Fruit fly (Drosophila melanogaster) whole organism, embryonic: ENCODE measurements around the gene CG1774.

Experiments used
- ATbp ChIP-seq: fragments of 200-800 bp; sonication (Bioruptor generic); optimal IDR thresholded peaks from 2 replicates; lab custom pipeline; 2017; ENCODE audit warnings: missing biosample characterization, mild to moderate bottlenecking, missing genetic modification characterization, missing genetic modification reagents
- Aef1 ChIP-seq: fragments of 200-800 bp; sonication (Bioruptor generic); IDR thresholded peaks from 3 replicates; pipeline ENCODE4 v1.3.6; 2022; ENCODE audit warnings: missing biosample characterization, missing genetic modification characterization
- Bteb2 ChIP-seq: fragments of 200-800 bp; sonication (Bioruptor generic); optimal IDR thresholded peaks from 2 replicates; lab custom pipeline; 2016; ENCODE audit warnings: missing biosample characterization, missing genetic modification characterization
- CG12769 ChIP-seq: fragments of 200-800 bp; sonication (Bioruptor generic); optimal IDR thresholded peaks from 2 replicates; lab custom pipeline; 2019; ENCODE audit warnings: missing biosample characterization, mild to moderate bottlenecking, missing genetic modification characterization, moderate library complexity
- CG14860 ChIP-seq: fragments of 200-800 bp; sonication (Bioruptor generic); IDR thresholded peaks from 3 replicates; pipeline ENCODE4 v1.3.6; 2022; ENCODE audit warnings: missing biosample characterization, missing genetic modification characterization; ENCODE audit not compliant: partially characterized antibody
- CG15479 ChIP-seq: fragments of 200-800 bp; sonication (Bioruptor generic); optimal IDR thresholded peaks from 3 replicates; lab custom pipeline; 2019; ENCODE audit warnings: missing biosample characterization, mild to moderate bottlenecking, missing genetic modification characterization, moderate library complexity
- CG16813 ChIP-seq: fragments of 200-800 bp; sonication (Bioruptor generic); IDR thresholded peaks from 3 replicates; pipeline ENCODE4 v1.3.6; 2022; ENCODE audit warnings: missing biosample characterization, missing genetic modification characterization; ENCODE audit not compliant: partially characterized antibody
- CG17802 ChIP-seq: fragments of 200-800 bp; sonication (Bioruptor generic); optimal IDR thresholded peaks from 2 replicates; lab custom pipeline; 2018; ENCODE audit warnings: missing biosample characterization, mild to moderate bottlenecking, missing genetic modification characterization, moderate library complexity
- CG2712 ChIP-seq: fragments of 200-800 bp; optimal IDR thresholded peaks from 3 replicates; lab custom pipeline; 2019; ENCODE audit warnings: missing biosample characterization, mild to moderate bottlenecking, missing genetic modification characterization, moderate library complexity
- CG30431 ChIP-seq: fragments of 200-800 bp; sonication (Bioruptor generic); optimal IDR thresholded peaks from 2 replicates; lab custom pipeline; 2017; ENCODE audit warnings: missing biosample characterization, missing genetic modification characterization
- CG32532 ChIP-seq: fragments of 200-800 bp; sonication (Bioruptor generic); IDR thresholded peaks from 2 replicates; pipeline ENCODE4 v1.3.6; 2022; ENCODE audit warnings: missing biosample characterization, missing genetic modification characterization
- CG33557 ChIP-seq: fragments of 200-800 bp; sonication (Bioruptor generic); optimal IDR thresholded peaks from 2 replicates; lab custom pipeline; 2019; ENCODE audit warnings: missing biosample characterization, mild to moderate bottlenecking, missing genetic modification characterization, moderate library complexity
- CG4360 ChIP-seq: fragments of 200-800 bp; sonication (Bioruptor generic); IDR thresholded peaks from 2 replicates; pipeline ENCODE4 v1.3.6; 2022; ENCODE audit warnings: missing biosample characterization, missing genetic modification characterization
- CG4617 ChIP-seq: fragments of 200-800 bp; sonication (Bioruptor generic); optimal IDR thresholded peaks from 3 replicates; lab custom pipeline; 2016; ENCODE audit warnings: missing biosample characterization, missing genetic modification characterization, borderline replicate concordance
- CG5180 ChIP-seq: fragments of 200-800 bp; sonication (Bioruptor generic); optimal IDR thresholded peaks from 3 replicates; lab custom pipeline; 2017; ENCODE audit warnings: missing biosample characterization, missing genetic modification characterization, mild to moderate bottlenecking, moderate library complexity, missing genetic modification reagents
- CG5953 ChIP-seq: fragments of 200-800 bp; sonication (Bioruptor generic); IDR thresholded peaks from 2 replicates; pipeline ENCODE4 v1.3.6; 2022; ENCODE audit warnings: missing biosample characterization, missing genetic modification characterization
- CG6683 ChIP-seq: fragments of 200-800 bp; sonication (Bioruptor generic); optimal IDR thresholded peaks from 2 replicates; lab custom pipeline; 2017; ENCODE audit warnings: missing biosample characterization, mild to moderate bottlenecking, missing genetic modification characterization, missing genetic modification reagents
- CG8089 ChIP-seq: fragments of 200-800 bp; sonication (Bioruptor generic); optimal IDR thresholded peaks from 3 replicates; lab custom pipeline; 2016; ENCODE audit warnings: missing biosample characterization, missing genetic modification characterization
- CG8944 ChIP-seq: fragments of 200-800 bp; sonication (Bioruptor generic); optimal IDR thresholded peaks from 3 replicates; lab custom pipeline; 2016; ENCODE audit warnings: missing biosample characterization, missing genetic modification characterization
- Dip3 ChIP-seq: fragments of 200-800 bp; sonication (Bioruptor generic); optimal IDR thresholded peaks from 3 replicates; lab custom pipeline; 2016; ENCODE audit warnings: missing biosample characterization, missing genetic modification characterization
- Dll ChIP-seq: fragments of 200-800 bp; sonication (Bioruptor generic); IDR thresholded peaks from 4 replicates; pipeline ENCODE4 v1.3.6; 2022; ENCODE audit warnings: missing biosample characterization, missing genetic modification characterization; ENCODE audit not compliant: partially characterized antibody
- ERR ChIP-seq: fragments of 200-800 bp; sonication (Bioruptor generic); optimal IDR thresholded peaks from 2 replicates; lab custom pipeline; 2016; ENCODE audit warnings: missing biosample characterization, missing genetic modification characterization
- Ets65A ChIP-seq: fragments of 200-800 bp; sonication (Bioruptor generic); peaks from one replicate; lab custom pipeline; 2016; ENCODE audit warnings: missing biosample characterization, missing genetic modification characterization
- Hr3 ChIP-seq: fragments of 200-800 bp; sonication (Bioruptor generic); optimal IDR thresholded peaks from 3 replicates; lab custom pipeline; 2016; ENCODE audit warnings: missing biosample characterization, missing genetic modification characterization
- NC2β ChIP-seq: fragments of 200-800 bp; sonication (Bioruptor generic); optimal IDR thresholded peaks from 2 replicates; lab custom pipeline; 2016; ENCODE audit warnings: missing biosample characterization, missing genetic modification characterization
- Oaz ChIP-seq: fragments of 200-800 bp; sonication (Bioruptor generic); IDR thresholded peaks from 2 replicates; pipeline ENCODE4 v1.3.6; 2022; ENCODE audit warnings: missing biosample characterization, missing genetic modification characterization
- Ravus ChIP-seq: fragments of 200-800 bp; sonication (Bioruptor generic); IDR thresholded peaks from 2 replicates; pipeline ENCODE4 v1.3.6; 2022; ENCODE audit warnings: missing biosample characterization, missing genetic modification characterization
- Rx ChIP-seq: fragments of 200-800 bp; sonication (Bioruptor generic); IDR thresholded peaks from 2 replicates; pipeline ENCODE4 v1.3.6; 2022; ENCODE audit warnings: missing biosample characterization, missing genetic modification characterization
- ab ChIP-seq: fragments of 200-800 bp; sonication (Bioruptor generic); optimal IDR thresholded peaks from 2 replicates; lab custom pipeline; 2016; ENCODE audit warnings: missing biosample characterization, missing genetic modification characterization
- bbx ChIP-seq: fragments of 200-800 bp; sonication (Bioruptor generic); IDR thresholded peaks from 2 replicates; pipeline ENCODE4 v1.3.6; 2022; ENCODE audit warnings: missing biosample characterization, missing genetic modification characterization; ENCODE audit not compliant: partially characterized antibody
- cas ChIP-seq: fragments of 200-800 bp; sonication (Bioruptor generic); IDR thresholded peaks from 2 replicates; pipeline ENCODE4 v1.3.6; 2022; ENCODE audit warnings: missing biosample characterization, missing genetic modification characterization
- cwo ChIP-seq: fragments of 200-800 bp; sonication (Bioruptor generic); optimal IDR thresholded peaks from 3 replicates; lab custom pipeline; 2017; ENCODE audit warnings: missing biosample characterization, missing genetic modification characterization, mild to moderate bottlenecking, moderate library complexity, missing genetic modification reagents
- ewg ChIP-seq: fragments of 200-800 bp; sonication (Bioruptor generic); optimal IDR thresholded peaks from 3 replicates; lab custom pipeline; 2017; ENCODE audit warnings: mild to moderate bottlenecking, missing biosample characterization, missing genetic modification reagents, missing genetic modification characterization
- gcm ChIP-seq: fragments of 200-800 bp; sonication (Bioruptor generic); optimal IDR thresholded peaks from 2 replicates; lab custom pipeline; 2019; ENCODE audit warnings: missing biosample characterization, mild to moderate bottlenecking, missing genetic modification characterization, moderate library complexity
- grn ChIP-seq: fragments of 200-800 bp; sonication (Bioruptor generic); optimal IDR thresholded peaks from 3 replicates; lab custom pipeline; 2017; ENCODE audit warnings: missing biosample characterization, missing genetic modification characterization
- gt ChIP-seq: fragments of 200-800 bp; sonication (Bioruptor generic); IDR thresholded peaks from 2 replicates; pipeline ENCODE4 v1.3.6; 2022; ENCODE audit warnings: missing biosample characterization, missing genetic modification characterization
- hbn ChIP-seq: fragments of 200-800 bp; sonication (Bioruptor generic); IDR thresholded peaks from 2 replicates; pipeline ENCODE4 v1.3.6; 2022; ENCODE audit warnings: missing biosample characterization, missing genetic modification characterization; ENCODE audit not compliant: partially characterized antibody
- org-1 ChIP-seq: fragments of 200-800 bp; sonication (Bioruptor generic); optimal IDR thresholded peaks from 2 replicates; lab custom pipeline; 2017; ENCODE audit warnings: missing biosample characterization, missing genetic modification characterization
- otp ChIP-seq: fragments of 200-800 bp; sonication (Bioruptor generic); IDR thresholded peaks from 3 replicates; pipeline ENCODE4, ENCODE4 v1.3.6; 2022; ENCODE audit warnings: missing biosample characterization, missing genetic modification characterization
- pros ChIP-seq: fragments of 200-800 bp; sonication (Bioruptor generic); optimal IDR thresholded peaks from 3 replicates; lab custom pipeline; 2019; ENCODE audit warnings: missing biosample characterization, mild to moderate bottlenecking, missing genetic modification characterization, moderate library complexity
- rib ChIP-seq: fragments of 200-800 bp; sonication (Bioruptor generic); IDR thresholded peaks from 2 replicates; pipeline ENCODE4 v1.3.6; 2022; ENCODE audit warnings: missing biosample characterization, missing genetic modification characterization
- salm ChIP-seq: fragments of 200-800 bp; sonication (Bioruptor generic); optimal IDR thresholded peaks from 2 replicates; lab custom pipeline; 2018; ENCODE audit warnings: missing biosample characterization, mild to moderate bottlenecking, missing genetic modification characterization
- sc ChIP-seq, 3 experiments: fragments of >200 bp in 2 of 3; fragments of 200-800 bp in 1 of 3; sonication (Bioruptor generic) in 1 of 3; optimal IDR thresholded peaks; 2 replicates in 2 of 3; 3 replicates in 1 of 3; lab custom pipeline; 2017; ENCODE audit warnings: mild to moderate bottlenecking in 1 of 3, missing biosample characterization in 1 of 3, missing genetic modification characterization in 1 of 3, missing genetic modification reagents in 1 of 3
- seq ChIP-seq: fragments of 200-800 bp; sonication (Bioruptor generic); IDR thresholded peaks from 2 replicates; pipeline ENCODE4 v1.3.6; 2022; ENCODE audit warnings: missing biosample characterization, missing genetic modification characterization
- shn ChIP-seq: fragments of 200-800 bp; sonication (Bioruptor generic); optimal IDR thresholded peaks from 3 replicates; lab custom pipeline; 2016; ENCODE audit warnings: missing biosample characterization, missing genetic modification characterization
- sim ChIP-seq: fragments of 200-800 bp; sonication (Bioruptor generic); IDR thresholded peaks from 2 replicates; pipeline ENCODE4 v1.3.6; 2022; ENCODE audit warnings: missing biosample characterization, missing genetic modification characterization
- stwl ChIP-seq: fragments of 200-800 bp; sonication (Bioruptor generic); optimal IDR thresholded peaks from 3 replicates; lab custom pipeline; 2018; ENCODE audit warnings: missing biosample characterization, mild to moderate bottlenecking, missing genetic modification characterization, moderate library complexity
- sug ChIP-seq: fragments of 200-800 bp; optimal IDR thresholded peaks from 2 replicates; lab custom pipeline; 2019; ENCODE audit warnings: missing biosample characterization, mild to moderate bottlenecking, missing genetic modification characterization, moderate library complexity
- wdn ChIP-seq: fragments of 200-800 bp; sonication (Bioruptor generic); IDR thresholded peaks from 2 replicates; pipeline ENCODE4 v1.3.6; 2022; ENCODE audit warnings: missing biosample characterization, missing genetic modification characterization
- z ChIP-seq: fragments of 200-800 bp; sonication (Bioruptor generic); IDR thresholded peaks from 3 replicates; pipeline ENCODE4 v1.3.6; 2022; ENCODE audit warnings: missing biosample characterization, missing genetic modification characterization

The CG1774 gene

dm6 chr3R:31588374-31588773, 4.2 kb upstream of the CG1774 start, which contains the start of gene CG1635 (continued):
- TF ChIP-seq Rx (GFP tag; lab: Robert Waterston, UW) (peak; percentile 98), CG6683 (peak; percentile 98), CG8944 (peak; percentile 96), NC2β (GFP tag; lab: Kevin White, UChicago) (peak; percentile 97), shn (GFP tag; lab: Kevin White, UChicago) (peak; percentile 97), sug (tag; lab: Kevin White, UChicago) (peak; percentile 99), CG16813 (GFP tag; lab: Robert Waterston, UW) (peak; percentile 51), CG30431 (GFP tag; lab: Kevin White, UChicago) (peak; percentile 97), pros (GFP tag; lab: Kevin White, UChicago) (peak; percentile 91), cwo (GFP tag; lab: Kevin White, UChicago) (peak; percentile 99), Ravus (peak; percentile 98), CG14860 (peak; percentile 58; the same call in 2 of the 3 replicates), CG8089 (GFP tag; lab: Kevin White, UChicago) (peak; percentile 97), ab (GFP tag; lab: Kevin White, UChicago) (peak; percentile 90), Dll (GFP tag; lab: Robert Waterston, UW) (peak; percentile 72), Bteb2 (GFP tag; lab: Kevin White, UChicago) (peak; percentile 99), Dip3 (peak; percentile 99), CG4617 (GFP tag; lab: Kevin White, UChicago) (peak; percentile 98), CG15479 (GFP tag; lab: Kevin White, UChicago) (peak; percentile 85), Aef1 (peak; percentile 99), hbn (GFP tag; lab: Robert Waterston, UW) (peak; percentile 48), z (peak; percentile 82), ATbp (GFP tag; lab: Kevin White, UChicago) (peak; percentile 99), CG12769 (tag; lab: Kevin White, UChicago) (peak; percentile 99), CG5953 (peak; percentile 99), Ets65A (peak; percentile 90), grn (GFP tag; lab: Kevin White, UChicago) (no peak), cas (GFP tag; lab: Robert Waterston, UW) (peak; percentile 99), salm (peak; percentile 100), CG32532 (GFP tag; lab: Robert Waterston, UW) (peak; percentile 100), CG33557 (GFP tag; lab: Kevin White, UChicago) (peak; percentile 99), wdn (GFP tag; lab: Robert Waterston, UW) (peak; percentile 99), bbx (peak; percentile 49), sc (optimal IDR thresholded peaks at IDR 0.05; lab: Kevin White, UChicago) (no peak), sc (GFP tag; optimal IDR thresholded peaks at IDR 0.05; lab: Kevin White, UChicago) (peak; percentile 99), seq (GFP tag; lab: Robert Waterston, UW) (peak; percentile 100), ERR (peak; percentile 97), Hr3 (GFP tag; lab: Kevin White, UChicago) (peak; percentile 99), org-1 (GFP tag; lab: Kevin White, UChicago) (peak; percentile 99), otp (GFP tag; lab: Robert Waterston, UW) (peak; percentile 99), gt (GFP tag; lab: Robert Waterston, UW) (peak; percentile 97), stwl (tag; lab: Kevin White, UChicago) (peak; percentile 75), CG4360 (peak; percentile 92), CG5180 (GFP tag; lab: Kevin White, UChicago) (peak; percentile 93), CG17802 (tag; lab: Kevin White, UChicago) (peak; percentile 92), Oaz (GFP tag; lab: Robert Waterston, UW) (peak; percentile 99), gcm (GFP tag; lab: Kevin White, UChicago) (peak; percentile 100), rib (GFP tag; lab: Robert Waterston, UW) (peak; percentile 99), sim (GFP tag; lab: Robert Waterston, UW) (peak; percentile 98), CG2712 (tag; lab: Kevin White, UChicago) (peak; percentile 100), ewg (GFP tag; lab: Kevin White, UChicago) (peak; percentile 98)
